Worm (Caenorhabditis elegans): ENCODE measurements around the gene C18E9.8.

DNA sequence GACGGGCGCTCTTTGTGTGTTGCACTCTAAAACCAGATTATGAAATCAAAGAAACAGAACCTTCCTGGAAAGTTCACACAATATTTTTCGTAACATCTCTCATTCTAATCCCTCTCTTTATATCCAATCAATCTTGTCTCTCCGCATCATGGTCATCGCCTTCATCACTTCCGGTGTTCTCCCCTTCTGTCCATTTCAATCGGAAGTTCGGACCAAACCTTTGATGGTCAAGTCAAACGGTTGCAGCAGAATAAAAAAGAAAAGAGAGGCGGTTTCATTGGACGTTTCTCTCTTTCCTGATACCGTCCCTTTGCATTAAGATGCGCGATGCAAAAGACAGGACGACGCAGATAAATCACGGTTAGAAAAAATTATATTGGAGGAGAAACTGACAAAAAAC, 45.2 kb upstream of the C18E9.8 start:
- TF ChIP-seq fkh-2 (tag; optimal IDR thresholded peaks at IDR 0.05) (no peak), aly-2 (tag; optimal IDR thresholded peaks at IDR 0.05) (no peak), ceh-16 (tag; optimal IDR thresholded peaks at IDR 0.05) (no peak), nhr-28 (tag; optimal IDR thresholded peaks at IDR 0.05) (no peak), nhr-76 (tag; optimal IDR thresholded peaks at IDR 0.05) (no peak), elt-3 (tag; optimal IDR thresholded peaks at IDR 0.05) (no peak), fkh-10 (GFP tag; optimal IDR thresholded peaks at IDR 0.05) (no peak), ZK546.5 (tag; optimal IDR thresholded peaks at IDR 0.05) (no peak)
